Worm (Caenorhabditis elegans): ENCODE results near the gene tni-1.

The tni-1 gene

DNA sequence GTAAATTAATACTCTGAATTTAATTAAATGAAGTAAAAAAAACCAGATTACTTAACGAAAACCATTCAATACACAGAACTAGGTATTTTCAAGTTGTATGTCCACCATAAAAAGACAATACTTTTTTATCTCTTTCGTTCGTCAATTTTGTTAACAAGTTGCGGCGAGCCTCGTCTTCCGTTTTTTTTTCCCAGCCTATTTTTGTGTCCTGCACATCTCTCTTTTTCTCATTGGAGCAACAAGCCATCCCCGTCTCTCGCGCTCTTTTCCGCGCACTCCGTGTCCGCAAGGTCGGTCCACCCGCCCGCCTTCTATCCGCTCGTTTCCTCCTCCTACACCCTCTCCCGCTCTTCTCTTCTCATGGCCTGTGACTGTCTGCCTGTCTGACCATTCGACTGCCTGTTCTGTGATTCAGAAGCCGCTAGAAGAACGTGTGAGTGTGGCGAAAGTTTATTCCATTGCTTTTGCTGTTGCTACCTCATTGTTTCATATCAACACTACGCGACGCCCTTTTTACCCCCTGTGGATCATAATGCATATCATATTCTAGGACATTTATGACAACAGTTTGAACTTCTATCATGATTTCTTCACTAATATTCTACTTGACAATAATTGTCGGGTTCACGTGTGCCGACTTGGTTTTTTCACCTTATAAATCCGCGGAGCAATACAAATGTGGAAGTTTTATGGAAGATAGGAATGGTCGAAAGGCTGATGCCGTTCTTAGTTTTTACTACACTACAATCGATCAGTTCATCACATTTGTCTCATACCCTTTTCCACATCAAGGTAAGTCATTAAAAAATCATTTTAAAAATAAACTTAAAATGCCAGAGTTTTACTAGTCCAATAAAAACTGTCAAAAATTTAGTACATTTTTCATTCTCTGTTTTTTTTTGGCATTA is 7.5 kb upstream of the tni-1 start, which contains the start of the genes F08B12.11 and prmn-1 (continued):
- no peak for TF ChIP-seq ceh-28 (tag; optimal IDR thresholded peaks at IDR 0.05)
- TF ChIP-seq nhr-237 (tag; optimal IDR thresholded peaks at IDR 0.05), result no peak
- TF ChIP-seq nhr-76 (tag; optimal IDR thresholded peaks at IDR 0.05), result no peak
- peak; percentile 22 for TF ChIP-seq hmg-11 (tag; optimal IDR thresholded peaks at IDR 0.05)

DNA sequence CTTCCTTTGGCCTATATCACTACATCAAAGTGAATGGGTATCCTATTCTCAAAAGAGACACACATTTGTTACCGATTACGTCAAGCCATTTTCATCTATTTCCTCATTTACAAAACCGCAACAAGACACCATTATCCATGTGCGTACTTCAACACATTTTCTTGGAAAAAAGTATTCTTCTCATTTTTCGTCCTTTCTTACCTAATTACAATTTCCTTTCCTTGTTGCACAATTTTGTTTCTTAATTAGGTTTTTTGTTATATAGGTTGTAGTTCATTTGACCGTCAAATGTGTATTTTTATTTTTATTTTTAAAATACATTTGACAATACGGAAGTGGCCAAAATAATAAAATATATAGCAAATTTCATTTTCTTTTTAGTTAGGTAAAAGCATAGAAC is 6.1 kb upstream of the tni-1 start:
- TF ChIP-seq nhr-28 (tag; optimal IDR thresholded peaks at IDR 0.05), result no peak
- peak; percentile 41 for TF ChIP-seq nhr-23 (tag; optimal IDR thresholded peaks at IDR 0.05)
- no peak for TF ChIP-seq egl-5 (tag; optimal IDR thresholded peaks at IDR 0.05)
- TF ChIP-seq sea-2 (GFP tag; optimal IDR thresholded peaks at IDR 0.05), result no peak
- no peak for TF ChIP-seq hmg-11 (tag; optimal IDR thresholded peaks at IDR 0.05)
- no peak for TF ChIP-seq jun-1 (tag; optimal IDR thresholded peaks at IDR 0.05)

DNA sequence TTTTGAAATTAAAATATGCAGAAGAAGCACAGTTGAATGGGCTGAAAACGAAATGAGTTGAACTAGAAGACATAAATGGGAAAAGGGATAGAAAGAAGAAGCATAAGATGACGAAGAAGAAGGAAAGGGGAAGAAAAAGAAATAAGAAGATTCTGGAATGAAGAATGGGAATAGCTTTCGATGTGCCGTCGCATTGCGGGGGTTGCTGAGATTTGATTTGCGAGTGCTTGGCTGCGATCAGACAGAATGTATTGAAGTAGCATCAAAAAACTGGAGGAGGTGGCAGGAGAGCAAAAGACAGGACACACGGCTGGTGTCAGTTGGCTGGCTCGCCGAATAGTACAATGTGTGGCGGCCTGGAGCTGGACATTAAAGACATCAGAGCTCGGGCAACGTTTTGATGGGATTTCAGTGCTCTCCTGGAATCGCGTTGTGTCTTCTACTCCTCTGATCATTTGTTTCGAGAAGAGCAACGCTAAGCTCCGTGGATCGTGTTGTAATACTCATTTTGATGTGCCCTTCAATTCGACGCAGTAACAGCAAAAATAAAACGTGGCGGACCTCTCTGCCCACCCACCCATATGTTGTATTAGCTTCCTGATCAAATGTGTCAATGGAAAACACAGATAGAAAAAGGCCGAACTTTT is 2.0 kb upstream of the tni-1 start:
- TF ChIP-seq egl-27 (tag; optimal IDR thresholded peaks at IDR 0.05) (no peak), nhr-11 (tag; optimal IDR thresholded peaks at IDR 0.05) (no peak), lin-39 (tag; optimal IDR thresholded peaks at IDR 0.05) (peak; percentile 22), nhr-12 (tag; optimal IDR thresholded peaks at IDR 0.05) (no peak), egl-5 (tag; optimal IDR thresholded peaks at IDR 0.05) (peak; percentile 0), skn-1 (tag; optimal IDR thresholded peaks at IDR 0.05) (no peak), zag-1 (tag; optimal IDR thresholded peaks at IDR 0.05) (no peak), elt-3 (tag; optimal IDR thresholded peaks at IDR 0.05) (no peak), fkh-10 (GFP tag; optimal IDR thresholded peaks at IDR 0.05) (peak; percentile 20), nfya-1 (tag; optimal IDR thresholded peaks at IDR 0.05; ENCODE audit: insufficient read depth) (peak; percentile 34)

DNA sequence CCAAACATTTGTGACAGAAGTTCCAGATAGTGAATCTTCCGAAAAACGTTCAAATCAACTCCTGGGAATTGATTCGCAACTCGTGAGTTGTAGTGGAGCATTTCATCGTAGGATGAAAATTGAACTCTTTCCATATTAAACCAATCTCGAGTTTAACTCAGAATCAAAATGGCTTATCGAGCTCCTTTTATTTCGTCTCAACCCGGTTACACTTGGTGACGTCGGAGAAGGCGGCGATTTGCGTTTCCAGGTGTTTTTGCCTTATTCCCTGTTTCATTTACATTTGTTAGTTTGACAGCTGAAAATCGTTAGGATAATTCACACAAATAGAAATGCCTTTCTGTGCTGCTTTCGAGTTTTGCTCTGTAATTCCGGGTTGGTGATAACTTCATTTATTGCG is 1.8 kb downstream of the tni-1 start, which contains the start of gene F42E11.3:
TSS of gene F42E11.3 (minus strand) at position 101 of the 400 bp plus-strand sequence.
- TF ChIP-seq ceh-9 (tag; optimal IDR thresholded peaks at IDR 0.05), result no peak
- no peak for TF ChIP-seq fkh-2 (tag; optimal IDR thresholded peaks at IDR 0.05)
- TF ChIP-seq nhr-77 (tag; optimal IDR thresholded peaks at IDR 0.05), result no peak
- TF ChIP-seq nhr-67 (tag; optimal IDR thresholded peaks at IDR 0.05), result no peak
- no peak for TF ChIP-seq elt-1 (tag; optimal IDR thresholded peaks at IDR 0.05)
- TF ChIP-seq nhr-23 (tag; optimal IDR thresholded peaks at IDR 0.05), result no peak
- no peak for TF ChIP-seq nhr-76 (tag; optimal IDR thresholded peaks at IDR 0.05)
- TF ChIP-seq lin-39 (tag; optimal IDR thresholded peaks at IDR 0.05), result no peak
- no peak for TF ChIP-seq nhr-28 (tag; optimal IDR thresholded peaks at IDR 0.05)
- no peak for TF ChIP-seq lin-15B (tag; optimal IDR thresholded peaks at IDR 0.05)
- no peak for TF ChIP-seq jun-1 (tag; optimal IDR thresholded peaks at IDR 0.05)
- TF ChIP-seq daf-12 (tag; optimal IDR thresholded peaks at IDR 0.05), result no peak
- TF ChIP-seq snpc-4 (tag; optimal IDR thresholded peaks at IDR 0.05), result no peak
- no peak for TF ChIP-seq nhr-12 (tag; optimal IDR thresholded peaks at IDR 0.05)
- no peak for TF ChIP-seq lsy-12 (tag; optimal IDR thresholded peaks at IDR 0.05)
- TF ChIP-seq aly-2 (tag; optimal IDR thresholded peaks at IDR 0.05), result no peak
- no peak for TF ChIP-seq ceh-28 (tag; optimal IDR thresholded peaks at IDR 0.05)
- no peak for TF ChIP-seq eor-1 (tag; optimal IDR thresholded peaks at IDR 0.05)

DNA sequence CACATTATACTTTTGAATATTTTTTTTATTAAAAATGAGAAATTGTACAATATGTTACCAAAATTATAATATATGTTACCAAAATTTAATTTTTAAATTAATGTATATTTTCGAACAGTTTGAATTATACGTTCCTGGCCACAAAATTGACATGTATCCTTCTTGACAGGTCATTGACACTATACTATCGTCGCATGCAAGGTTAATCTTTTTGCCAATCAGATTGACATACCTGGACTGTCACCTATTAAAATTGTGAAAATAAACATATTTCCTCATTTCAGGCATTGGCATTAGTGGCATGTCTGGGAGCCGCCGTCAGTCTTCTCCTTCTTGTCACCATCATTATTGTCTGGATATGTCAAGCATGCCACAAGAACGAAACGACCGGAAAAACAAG is 7.2 kb downstream of the tni-1 start:
- TF ChIP-seq jun-1 (tag; optimal IDR thresholded peaks at IDR 0.05), result no peak
- TF ChIP-seq nhr-43 (tag; optimal IDR thresholded peaks at IDR 0.05; ENCODE audit: poor library complexity, severe bottlenecking), result no peak
- no peak for TF ChIP-seq lin-39 (tag; optimal IDR thresholded peaks at IDR 0.05)
- no peak for TF ChIP-seq fkh-10 (GFP tag; optimal IDR thresholded peaks at IDR 0.05)
- TF ChIP-seq nfya-1 (tag; optimal IDR thresholded peaks at IDR 0.05; ENCODE audit: insufficient read depth), result no peak
- no peak for TF ChIP-seq egl-27 (tag; optimal IDR thresholded peaks at IDR 0.05)
- TF ChIP-seq nhr-77 (tag; optimal IDR thresholded peaks at IDR 0.05), result no peak
- no peak for TF ChIP-seq nhr-23 (tag; optimal IDR thresholded peaks at IDR 0.05)
- TF ChIP-seq nhr-67 (tag; optimal IDR thresholded peaks at IDR 0.05), result no peak

All from whole organism, L3 larva.